Fruit fly (Drosophila melanogaster) whole organism, embryonic: ENCODE measurements around the gene ova.
A peak's percentile ranks its signal among the peaks of the same experiment; 100 is the strongest.

ENCODE experiments used
- Antp ChIP-seq: fragments of 200-800 bp; sonication (Bioruptor generic); optimal IDR thresholded peaks from 3 replicates; lab custom pipeline; 2016; ENCODE audit warnings: missing biosample characterization, missing genetic modification characterization
- Asciz ChIP-seq: fragments of 200-800 bp; sonication (Bioruptor generic); optimal IDR thresholded peaks from 2 replicates; lab custom pipeline; 2017; ENCODE audit warnings: missing biosample characterization, mild to moderate bottlenecking, missing genetic modification characterization, missing genetic modification reagents
- CG11093 ChIP-seq: fragments of 200-800 bp; sonication (Bioruptor generic); IDR thresholded peaks from 3 replicates; pipeline ENCODE4 v1.3.6; 2022; ENCODE audit warnings: missing biosample characterization, missing genetic modification characterization
- CG11723 ChIP-seq: fragments of 200-800 bp; sonication (Bioruptor generic); optimal IDR thresholded peaks from 2 replicates; lab custom pipeline; 2017; ENCODE audit warnings: missing biosample characterization, mild to moderate bottlenecking, missing genetic modification characterization
- CG13624 ChIP-seq: fragments of 200-800 bp; sonication (Bioruptor generic); optimal IDR thresholded peaks from 2 replicates; lab custom pipeline; 2016; ENCODE audit warnings: missing biosample characterization, missing genetic modification characterization
- CG14014 ChIP-seq: fragments of 200-800 bp; sonication (Bioruptor generic); IDR thresholded peaks from 2 replicates; pipeline ENCODE4 v1.3.6; 2022; ENCODE audit warnings: missing biosample characterization, missing genetic modification characterization
- CG14441 ChIP-seq: fragments of 200-800 bp; sonication (Bioruptor generic); IDR thresholded peaks from 2 replicates; pipeline ENCODE4 v1.3.6; 2022; ENCODE audit warnings: missing biosample characterization, missing genetic modification characterization
- CG14710 ChIP-seq: fragments of 200-800 bp; sonication (Bioruptor generic); optimal IDR thresholded peaks from 3 replicates; lab custom pipeline; 2019; ENCODE audit warnings: missing biosample characterization, mild to moderate bottlenecking, missing genetic modification characterization, moderate library complexity
- CG15696 ChIP-seq: fragments of 200-800 bp; sonication (Bioruptor generic); optimal IDR thresholded peaks from 2 replicates; lab custom pipeline; 2019; ENCODE audit warnings: missing biosample characterization, mild to moderate bottlenecking, missing genetic modification characterization, moderate library complexity
- CG16815 ChIP-seq: fragments of 200-800 bp; sonication (Bioruptor generic); optimal IDR thresholded peaks from 3 replicates; lab custom pipeline; 2017; ENCODE audit warnings: missing biosample characterization, mild to moderate bottlenecking, missing genetic modification characterization
- CG16863 ChIP-seq: fragments of 200-800 bp; sonication (Bioruptor generic); optimal IDR thresholded peaks from 3 replicates; lab custom pipeline; 2016; ENCODE audit warnings: missing biosample characterization, missing genetic modification characterization
- CG17328 ChIP-seq: fragments of 200-800 bp; sonication (Bioruptor generic); IDR thresholded peaks from 2 replicates; pipeline ENCODE4 v1.3.6; 2022; ENCODE audit warnings: missing biosample characterization, missing genetic modification characterization
- CG17802 ChIP-seq: fragments of 200-800 bp; sonication (Bioruptor generic); optimal IDR thresholded peaks from 2 replicates; lab custom pipeline; 2018; ENCODE audit warnings: missing biosample characterization, mild to moderate bottlenecking, missing genetic modification characterization, moderate library complexity
- CG2712 ChIP-seq: fragments of 200-800 bp; optimal IDR thresholded peaks from 3 replicates; lab custom pipeline; 2019; ENCODE audit warnings: missing biosample characterization, mild to moderate bottlenecking, missing genetic modification characterization, moderate library complexity
- CG30403 ChIP-seq: fragments of 200-800 bp; sonication (Bioruptor generic); optimal IDR thresholded peaks from 3 replicates; lab custom pipeline; 2016; ENCODE audit warnings: missing biosample characterization, missing genetic modification characterization
- CG33557 ChIP-seq: fragments of 200-800 bp; sonication (Bioruptor generic); optimal IDR thresholded peaks from 2 replicates; lab custom pipeline; 2019; ENCODE audit warnings: missing biosample characterization, mild to moderate bottlenecking, missing genetic modification characterization, moderate library complexity
- CG3407 ChIP-seq: fragments of 200-800 bp; sonication (Bioruptor generic); optimal IDR thresholded peaks from 2 replicates; lab custom pipeline; 2018; ENCODE audit warnings: missing biosample characterization, mild to moderate bottlenecking, missing genetic modification characterization
- CG4360 ChIP-seq: fragments of 200-800 bp; sonication (Bioruptor generic); IDR thresholded peaks from 2 replicates; pipeline ENCODE4 v1.3.6; 2022; ENCODE audit warnings: missing biosample characterization, missing genetic modification characterization
- CG4617 ChIP-seq: fragments of 200-800 bp; sonication (Bioruptor generic); optimal IDR thresholded peaks from 3 replicates; lab custom pipeline; 2016; ENCODE audit warnings: missing biosample characterization, missing genetic modification characterization, borderline replicate concordance
- CG4820 ChIP-seq: fragments of 200-800 bp; sonication (Bioruptor generic); optimal IDR thresholded peaks from 3 replicates; lab custom pipeline; 2016; ENCODE audit warnings: missing biosample characterization, missing genetic modification characterization
- CG5953 ChIP-seq: fragments of 200-800 bp; sonication (Bioruptor generic); IDR thresholded peaks from 2 replicates; pipeline ENCODE4 v1.3.6; 2022; ENCODE audit warnings: missing biosample characterization, missing genetic modification characterization
- CG6654 ChIP-seq: fragments of 200-800 bp; sonication (Bioruptor generic); optimal IDR thresholded peaks from 2 replicates; lab custom pipeline; 2017; ENCODE audit warnings: missing biosample characterization, mild to moderate bottlenecking, missing genetic modification characterization
- CG6689 ChIP-seq: fragments of 200-800 bp; sonication (Bioruptor generic); IDR thresholded peaks from 2 replicates; pipeline ENCODE4 v1.3.6; 2022; ENCODE audit warnings: missing biosample characterization, missing genetic modification characterization
- CG8359 ChIP-seq: fragments of 200-800 bp; sonication (Bioruptor generic); optimal IDR thresholded peaks from 2 replicates; lab custom pipeline; 2017; ENCODE audit warnings: missing biosample characterization, mild to moderate bottlenecking, missing genetic modification characterization, borderline replicate concordance
- CG8388 ChIP-seq: fragments of 200-800 bp; sonication (Bioruptor generic); optimal IDR thresholded peaks from 2 replicates; lab custom pipeline; 2019; ENCODE audit warnings: missing biosample characterization, mild to moderate bottlenecking, missing genetic modification characterization, moderate library complexity
- CrebB ChIP-seq: fragments of 200-800 bp; sonication (Bioruptor generic); optimal IDR thresholded peaks from 3 replicates; lab custom pipeline; 2018; ENCODE audit warnings: missing biosample characterization, mild to moderate bottlenecking, missing genetic modification characterization
- Dip3 ChIP-seq: fragments of 200-800 bp; sonication (Bioruptor generic); optimal IDR thresholded peaks from 3 replicates; lab custom pipeline; 2016; ENCODE audit warnings: missing biosample characterization, missing genetic modification characterization
- Pdp1 ChIP-seq, 2 experiments: fragments of 200-800 bp; sonication (Bioruptor generic); optimal IDR thresholded peaks; 3 replicates each; lab custom pipeline; 2016; ENCODE audit warnings: missing biosample characterization in 2 of 2, missing genetic modification characterization in 2 of 2, mild to moderate bottlenecking in 1 of 2, moderate library complexity in 1 of 2
- Taf1 ChIP-seq: fragments of 200-800 bp; sonication (Bioruptor generic); IDR thresholded peaks from 2 replicates; pipeline ENCODE4 v1.3.6; 2022; ENCODE audit warnings: missing biosample characterization, missing genetic modification characterization
- Xrp1 ChIP-seq: fragments of 200-800 bp; sonication (Bioruptor generic); IDR thresholded peaks from 2 replicates; pipeline ENCODE4 v1.3.6; 2022; ENCODE audit warnings: missing biosample characterization, missing genetic modification characterization
- ab ChIP-seq: fragments of 200-800 bp; sonication (Bioruptor generic); optimal IDR thresholded peaks from 2 replicates; lab custom pipeline; 2016; ENCODE audit warnings: missing biosample characterization, missing genetic modification characterization
- bsh ChIP-seq, 2 experiments: fragments of 200-800 bp; sonication (Bioruptor generic); optimal IDR thresholded peaks; 2 replicates each; lab custom pipeline; 2017 to 2018; ENCODE audit warnings: mild to moderate bottlenecking in 2 of 2, missing biosample characterization in 2 of 2, missing genetic modification characterization in 2 of 2, moderate library complexity in 1 of 2
- btn ChIP-seq: fragments of 200-800 bp; sonication (Bioruptor generic); optimal IDR thresholded peaks from 2 replicates; lab custom pipeline; 2016; ENCODE audit warnings: missing biosample characterization, missing genetic modification characterization
- caup ChIP-seq: fragments of 200-800 bp; sonication (Bioruptor generic); optimal IDR thresholded peaks from 3 replicates; lab custom pipeline; 2017; ENCODE audit warnings: missing biosample characterization, mild to moderate bottlenecking, missing genetic modification characterization, moderate library complexity; ENCODE audit not compliant: severe bottlenecking
- dimm ChIP-seq: fragments of 200-800 bp; sonication (Bioruptor generic); IDR thresholded peaks from 2 replicates; pipeline ENCODE4 v1.3.6; 2022; ENCODE audit warnings: missing biosample characterization, missing genetic modification characterization
- dpn ChIP-seq, 2 experiments: fragments of 200-800 bp; sonication (Bioruptor generic); optimal IDR thresholded peaks; 3 replicates each; lab custom pipeline; 2016; ENCODE audit warnings: missing biosample characterization in 2 of 2, missing genetic modification characterization in 2 of 2
- en ChIP-seq: fragments of 200-800 bp; sonication (Bioruptor generic); optimal IDR thresholded peaks from 2 replicates; lab custom pipeline; 2016; ENCODE audit warnings: missing biosample characterization, missing genetic modification characterization
- eve ChIP-seq, 2 experiments: fragments of >200 bp; optimal IDR thresholded peaks; 2 replicates each; lab custom pipeline; 2017; ENCODE audit warnings: missing biosample characterization in 2 of 2, missing genetic modification characterization in 2 of 2
- exex ChIP-seq: fragments of 200-800 bp; sonication (Bioruptor generic); optimal IDR thresholded peaks from 4 replicates; lab custom pipeline; 2018; ENCODE audit warnings: missing biosample characterization, mild to moderate bottlenecking, missing genetic modification characterization, moderate library complexity
- gce ChIP-seq: fragments of 200-800 bp; sonication (Bioruptor generic); IDR thresholded peaks from 3 replicates; pipeline ENCODE4 v1.3.6; 2022; ENCODE audit warnings: missing biosample characterization, missing genetic modification characterization
- ind ChIP-seq: fragments of 200-800 bp; sonication (Bioruptor generic); optimal IDR thresholded peaks from 3 replicates; lab custom pipeline; 2016; ENCODE audit warnings: missing biosample characterization, missing genetic modification characterization
- maf-S ChIP-seq: fragments of 200-800 bp; sonication (Bioruptor generic); optimal IDR thresholded peaks from 2 replicates; lab custom pipeline; 2016; ENCODE audit warnings: missing biosample characterization, missing genetic modification characterization
- nmo ChIP-seq: fragments of 200-800 bp; sonication (Bioruptor generic); optimal IDR thresholded peaks from 2 replicates; lab custom pipeline; 2018; ENCODE audit warnings: missing biosample characterization, mild to moderate bottlenecking, missing genetic modification characterization, moderate library complexity
- prd ChIP-seq, 3 experiments: fragments of >200 bp in 2 of 3; fragments of 200-800 bp in 1 of 3; sonication (Bioruptor generic) in 1 of 3; optimal IDR thresholded peaks in 2 of 3; IDR thresholded peaks in 1 of 3; 2 replicates in 2 of 3; 3 replicates in 1 of 3; pipeline versions ENCODE4 v1.3.6 to Lab custom; 2017 to 2022; ENCODE audit warnings: missing biosample characterization in 1 of 3, missing genetic modification characterization in 1 of 3
- pum ChIP-seq: fragments of 200-800 bp; sonication (Bioruptor generic); optimal IDR thresholded peaks from 2 replicates; lab custom pipeline; 2016; ENCODE audit warnings: missing biosample characterization, missing genetic modification characterization
- shn ChIP-seq: fragments of 200-800 bp; sonication (Bioruptor generic); optimal IDR thresholded peaks from 3 replicates; lab custom pipeline; 2016; ENCODE audit warnings: missing biosample characterization, missing genetic modification characterization
- sob ChIP-seq: fragments of 200-800 bp; sonication (Bioruptor generic); IDR thresholded peaks from 2 replicates; pipeline ENCODE4 v1.3.6; 2022; ENCODE audit warnings: missing biosample characterization, missing genetic modification characterization
- tll ChIP-seq, 2 experiments: fragments of 200-800 bp in 1 of 2; fragments of >200 bp in 1 of 2; sonication (Bioruptor generic) in 1 of 2; optimal IDR thresholded peaks; 2 replicates each; lab custom pipeline; 2017 to 2019; ENCODE audit warnings: missing biosample characterization in 2 of 2, missing genetic modification characterization in 2 of 2, mild to moderate bottlenecking in 1 of 2, moderate library complexity in 1 of 2
- trem ChIP-seq: fragments of 200-800 bp; optimal IDR thresholded peaks from 3 replicates; lab custom pipeline; 2019; ENCODE audit warnings: missing biosample characterization, mild to moderate bottlenecking, missing genetic modification characterization, moderate library complexity
- zfh1 ChIP-seq: fragments of 200-800 bp; sonication (Bioruptor generic); IDR thresholded peaks from 3 replicates; pipeline ENCODE4 v1.3.6; 2022; ENCODE audit warnings: missing biosample characterization, missing genetic modification characterization

ova gene

DNA sequence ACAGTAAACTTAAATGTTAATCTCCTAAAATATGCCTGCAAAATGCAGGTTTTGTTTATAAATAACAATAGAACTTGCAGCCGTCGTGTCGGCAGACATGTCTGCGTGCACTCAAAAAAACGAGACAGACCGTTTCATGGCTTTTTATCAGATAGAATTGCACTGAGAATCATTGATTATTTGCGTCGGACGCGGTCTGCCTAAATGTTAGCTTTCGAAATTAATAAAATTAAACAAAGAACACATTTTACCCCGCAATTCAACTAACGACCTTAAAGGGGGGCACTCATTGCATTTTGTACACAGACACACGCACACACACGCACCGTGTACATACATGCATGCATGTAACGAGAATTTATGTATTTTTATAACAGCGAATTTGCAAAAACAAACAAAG, 45.4 kb upstream of the ova start (continued):
- TF ChIP-seq shn (GFP tag; lab: Kevin White, UChicago): peak; percentile 10
- TF ChIP-seq CG8359 (GFP tag; lab: Kevin White, UChicago): no peak
- TF ChIP-seq caup (GFP tag; lab: Kevin White, UChicago): no peak
- TF ChIP-seq ind: peak; percentile 7
- TF ChIP-seq Pdp1 (GFP tag; optimal IDR thresholded peaks at IDR 0.05; lab: Kevin White, UChicago): peak in 1 of 2 experiments; percentile 47
- no peak for TF ChIP-seq tll (GFP tag; optimal IDR thresholded peaks at IDR 0.05; lab: Kevin White, UChicago)
- no peak for TF ChIP-seq prd (optimal IDR thresholded peaks at IDR 0.05; lab: Kevin White, UChicago)
- no peak; the same call in 2 of the 3 replicates for TF ChIP-seq prd (GFP tag; IDR thresholded peaks at IDR 0.05; lab: Robert Waterston, UW)
- peak; percentile 33 for TF ChIP-seq CG13624 (GFP tag; lab: Kevin White, UChicago)
- TF ChIP-seq zfh1 (GFP tag; lab: Robert Waterston, UW): peak; percentile 62
- TF ChIP-seq CrebB (tag; lab: Kevin White, UChicago): no peak
- TF ChIP-seq CG17328 (GFP tag; lab: Robert Waterston, UW): peak; percentile 59
- peak; percentile 0 for TF ChIP-seq CG4617 (GFP tag; lab: Kevin White, UChicago)
- TF ChIP-seq ab (GFP tag; lab: Kevin White, UChicago): no peak
- peak; percentile 15 for TF ChIP-seq CG16863 (GFP tag; lab: Kevin White, UChicago)
- no peak for TF ChIP-seq CG4360 (GFP tag; lab: Robert Waterston, UW)
- peak; percentile 1 for TF ChIP-seq en (GFP tag; lab: Kevin White, UChicago)
- TF ChIP-seq CG5953 (GFP tag; lab: Robert Waterston, UW): no peak
- no peak for TF ChIP-seq pum (GFP tag; lab: Kevin White, UChicago)
- TF ChIP-seq Dip3 (GFP tag; lab: Kevin White, UChicago): no peak
- TF ChIP-seq CG14014 (GFP tag; lab: Robert Waterston, UW): peak; percentile 28; the same call in 1 of the 2 replicates
- TF ChIP-seq maf-S (GFP tag; lab: Kevin White, UChicago): no peak
- TF ChIP-seq Antp: peak; percentile 24
- peak; percentile 18 for TF ChIP-seq CG3407
- peak; percentile 5 to 22 for TF ChIP-seq dpn (GFP tag; optimal IDR thresholded peaks at IDR 0.05; lab: Kevin White, UChicago)
- peak in 1 of 2 experiments; percentile 81 for TF ChIP-seq eve (GFP tag; optimal IDR thresholded peaks at IDR 0.05; lab: Kevin White, UChicago)
- TF ChIP-seq CG33557 (GFP tag; lab: Kevin White, UChicago): no peak
- TF ChIP-seq gce (GFP tag; lab: Robert Waterston, UW): 0 out of 3 replicates have a peak, but pooled peaks have one; percentile 19
- TF ChIP-seq CG14441 (GFP tag; lab: Robert Waterston, UW): peak; percentile 41; the same call in 1 of the 2 replicates
- TF ChIP-seq btn (GFP tag; lab: Kevin White, UChicago): peak; percentile 17
- TF ChIP-seq exex (tag; lab: Kevin White, UChicago): no peak
- TF ChIP-seq CG11093: 0 out of 3 replicates have a peak, but pooled peaks have one; percentile 43
- TF ChIP-seq CG30403 (GFP tag; lab: Kevin White, UChicago): peak; percentile 31

DNA sequence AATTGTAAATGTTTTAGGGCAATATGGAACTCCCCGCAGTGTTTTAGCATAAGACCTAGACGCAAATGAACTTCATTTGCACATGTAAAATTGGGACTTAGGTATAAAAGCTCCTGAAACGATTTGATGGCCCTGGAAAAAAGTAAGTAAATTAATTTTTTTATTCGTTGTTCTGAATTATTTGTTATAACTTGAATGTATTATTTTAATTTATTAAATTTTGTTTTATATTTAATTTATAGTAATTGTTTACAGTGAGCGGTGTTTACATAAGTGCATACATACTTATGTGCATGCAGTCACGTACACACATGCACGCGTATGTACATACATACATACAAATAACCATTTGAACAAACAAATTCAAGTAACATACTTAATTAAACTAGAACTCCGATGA, 44.9 kb upstream of the ova start:
- peak; percentile 72 for TF ChIP-seq Xrp1 (GFP tag; lab: Robert Waterston, UW)
- TF ChIP-seq nmo: peak; percentile 41
- peak; percentile 46 for TF ChIP-seq CG8388
- TF ChIP-seq CG17802: peak; percentile 29
- TF ChIP-seq CG11723 (GFP tag; lab: Kevin White, UChicago): no peak
- no peak for TF ChIP-seq dimm (GFP tag; lab: Robert Waterston, UW)
- no peak for TF ChIP-seq sob (GFP tag; lab: Robert Waterston, UW)
- TF ChIP-seq CG6689: peak; percentile 23
- peak; percentile 61 for TF ChIP-seq CG14710
- no peak for TF ChIP-seq CG6654 (GFP tag; lab: Kevin White, UChicago)
- peak; percentile 41 for TF ChIP-seq CG4820 (GFP tag; lab: Kevin White, UChicago)
- TF ChIP-seq Asciz (GFP tag; lab: Kevin White, UChicago): peak; percentile 75
- TF ChIP-seq Taf1 (GFP tag; lab: Robert Waterston, UW): no peak
- peak; percentile 78 for TF ChIP-seq CG2712 (tag; lab: Kevin White, UChicago)
- peak; percentile 50 for TF ChIP-seq trem (tag; lab: Kevin White, UChicago)
- TF ChIP-seq Pdp1 (GFP tag; optimal IDR thresholded peaks at IDR 0.05; lab: Kevin White, UChicago): peak in 1 of 2 experiments; percentile 60
- TF ChIP-seq bsh (GFP tag; optimal IDR thresholded peaks at IDR 0.05; lab: Kevin White, UChicago): peak in 1 of 2 experiments; percentile 42
- peak; percentile 13 for TF ChIP-seq CG15696
- TF ChIP-seq CG16815 (GFP tag; lab: Kevin White, UChicago): no peak
